Fruit fly (Drosophila melanogaster): ENCODE measurements around the gene CG14556.

Gene CG14556

dm6 chr3R:26117465-26118081, 8.9 kb upstream of the CG14556 start (continued):
- TF ChIP-seq nmo (GFP tag; optimal IDR thresholded peaks at IDR 0.05) (peak; percentile 50), lab (GFP tag; optimal IDR thresholded peaks at IDR 0.05) (peak; percentile 63), row (GFP tag; IDR thresholded peaks at IDR 0.05) (peak; percentile 69), tll (GFP tag; optimal IDR thresholded peaks at IDR 0.05) (no peak), Bgb (GFP tag; IDR thresholded peaks at IDR 0.05; ENCODE audit: partially characterized antibody) (peak; percentile 33; the same call in 1 of the 2 replicates), Antp (GFP tag; optimal IDR thresholded peaks at IDR 0.05) (peak; percentile 26), CG1602 (GFP tag; optimal IDR thresholded peaks at IDR 0.05) (peak; percentile 14), MTF-1 (GFP tag; optimal IDR thresholded peaks at IDR 0.05; ENCODE audit: borderline replicate concordance) (no peak), CG15269 (tag; optimal IDR thresholded peaks at IDR 0.05) (peak; percentile 64), CoRest (tag; optimal IDR thresholded peaks at IDR 0.05) (peak; percentile 69), CG10959 (GFP tag; IDR thresholded peaks at IDR 0.05) (no peak), Awh (GFP tag; IDR thresholded peaks at IDR 0.05) (peak; percentile 76), Hr78 (GFP tag; optimal IDR thresholded peaks at IDR 0.05) (no peak), CG6854 (GFP tag; optimal IDR thresholded peaks at IDR 0.05) (peak; percentile 39), Six4 (GFP tag; optimal IDR thresholded peaks at IDR 0.05) (peak; percentile 28), CG17361 (GFP tag; IDR thresholded peaks at IDR 0.05) (peak; percentile 74), Ptx1 (GFP tag; IDR thresholded peaks at IDR 0.05) (peak; percentile 57), CG6683 (GFP tag; optimal IDR thresholded peaks at IDR 0.05) (peak; percentile 8), CG9876 (GFP tag; optimal IDR thresholded peaks at IDR 0.05) (no peak), CG17829 (tag; optimal IDR thresholded peaks at IDR 0.05) (peak; percentile 38), aop (GFP tag; IDR thresholded peaks at IDR 0.05) (peak; percentile 16; the same call in 1 of the 2 replicates), CG9727 (GFP tag; optimal IDR thresholded peaks at IDR 0.05) (peak; percentile 59), CG1233 (GFP tag; optimal IDR thresholded peaks at IDR 0.05) (peak; percentile 1), gem (tag; optimal IDR thresholded peaks at IDR 0.05) (peak; percentile 82), CG12659 (GFP tag; optimal IDR thresholded peaks at IDR 0.05) (peak; percentile 61), Sox102F (GFP tag; optimal IDR thresholded peaks at IDR 0.05) (peak; percentile 65), oc (tag; optimal IDR thresholded peaks at IDR 0.05) (peak; percentile 53), CG18599 (GFP tag; optimal IDR thresholded peaks at IDR 0.05) (peak; percentile 68), D19A (tag; optimal IDR thresholded peaks at IDR 0.05) (peak; percentile 18), Mrtf (GFP tag; IDR thresholded peaks at IDR 0.05) (no peak), tin (GFP tag; optimal IDR thresholded peaks at IDR 0.05) (peak; percentile 27), cwo (GFP tag; optimal IDR thresholded peaks at IDR 0.05) (peak; percentile 89), H2.0 (GFP tag; IDR thresholded peaks at IDR 0.05) (no peak), stc (GFP tag; IDR thresholded peaks at IDR 0.05) (peak; percentile 37), hkb (optimal IDR thresholded peaks at IDR 0.05) (no peak), hkb (GFP tag; IDR thresholded peaks at IDR 0.05) (peak; percentile 58), Med (GFP tag) (peak; percentile 83), exex (tag; optimal IDR thresholded peaks at IDR 0.05) (peak; percentile 49), eve (GFP tag; optimal IDR thresholded peaks at IDR 0.05) (no peak), mirr (GFP tag; optimal IDR thresholded peaks at IDR 0.05) (peak; percentile 67), Fer3 (tag; optimal IDR thresholded peaks at IDR 0.05) (peak; percentile 57), seq (GFP tag; IDR thresholded peaks at IDR 0.05) (peak; percentile 52; the same call in 1 of the 2 replicates), Atf-2 (GFP tag; optimal IDR thresholded peaks at IDR 0.05) (no peak), CG18011 (GFP tag; optimal IDR thresholded peaks at IDR 0.05) (peak; percentile 4), CG2712 (tag; optimal IDR thresholded peaks at IDR 0.05) (peak; percentile 62), CG10979 (tag; optimal IDR thresholded peaks at IDR 0.05) (peak; percentile 52), Pdp1 (GFP tag; optimal IDR thresholded peaks at IDR 0.05) (peak in 1 of 2 experiments; percentile 6), Rfx (GFP tag; IDR thresholded peaks at IDR 0.05) (peak; percentile 56; the same call in 1 of the 2 replicates)

Measured in whole organism, embryonic.